Worm (Caenorhabditis elegans): ENCODE results near the gene elb-1.

- TF ChIP-seq aly-2 (tag; optimal IDR thresholded peaks at IDR 0.05) (no peak), ceh-44 (GFP tag; IDR thresholded peaks at IDR 0.05) (no peak), unc-39 (tag; optimal IDR thresholded peaks at IDR 0.05) (no peak), lin-15B (tag; optimal IDR thresholded peaks at IDR 0.05) (no peak)
These were observed 21.6 kb upstream of the elb-1 start for ce11 chrIII:11740868-11741267.

Measured in whole organism, L4 larva.